Fruit fly (Drosophila melanogaster): ENCODE results near the gene FMRFaR.

The FMRFaR gene

DNA sequence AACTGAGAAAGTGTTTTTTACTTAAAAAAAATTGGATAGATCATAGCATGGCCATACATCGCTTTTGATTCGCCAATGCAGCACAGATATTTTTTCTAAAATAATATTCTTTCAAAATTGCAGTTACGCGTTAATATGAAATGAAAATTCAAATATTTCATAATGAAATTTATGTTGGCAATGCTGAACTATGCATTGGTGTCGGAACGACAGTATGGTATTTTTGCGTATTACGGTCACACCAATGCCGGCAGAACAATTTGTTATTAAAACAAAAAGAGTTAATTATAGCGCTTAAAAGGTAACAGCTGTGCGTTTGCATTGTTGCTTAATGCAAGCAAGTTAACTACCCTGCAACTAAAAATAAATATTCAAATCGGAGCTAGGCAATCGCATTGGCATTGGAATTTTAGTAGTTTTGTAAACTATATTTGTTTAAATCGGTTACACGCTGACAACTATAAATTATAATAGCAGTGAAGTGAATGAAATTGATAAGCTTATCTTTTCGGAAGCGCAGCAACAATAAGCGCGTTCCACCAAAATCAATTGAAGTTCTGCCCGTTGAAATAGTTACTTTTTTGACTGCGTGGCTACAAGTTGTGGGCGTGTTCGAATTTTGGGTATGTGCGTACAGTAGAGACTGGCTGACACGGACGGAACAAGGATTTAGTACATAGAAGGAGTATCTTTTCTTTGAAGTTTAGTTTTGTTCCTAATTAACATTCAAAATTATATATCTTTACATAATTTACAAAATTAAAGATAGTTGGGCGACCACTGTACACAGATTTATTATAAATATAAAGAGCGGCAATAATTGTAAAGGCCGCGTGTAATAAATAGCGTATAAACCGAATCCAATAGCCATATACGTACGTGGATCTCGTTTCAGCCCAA is 40.9 kb downstream of the FMRFaR start, which contains the start of gene Prx4 (continued):
- TF ChIP-seq grau (tag; optimal IDR thresholded peaks at IDR 0.05) (peak; percentile 96), pzg (GFP tag; optimal IDR thresholded peaks at IDR 0.05) (peak; percentile 74), CG5953 (GFP tag; IDR thresholded peaks at IDR 0.05) (peak; percentile 52; the same call in 1 of the 2 replicates), HLH4C (GFP tag; IDR thresholded peaks at IDR 0.05; ENCODE audit: partially characterized antibody) (no peak), kni (GFP tag; optimal IDR thresholded peaks at IDR 0.05) (no peak), caup (GFP tag; optimal IDR thresholded peaks at IDR 0.05; ENCODE audit: severe bottlenecking) (peak; percentile 74), NK7.1 (GFP tag; optimal IDR thresholded peaks at IDR 0.05) (no peak), CG18764 (GFP tag; optimal IDR thresholded peaks at IDR 0.05) (no peak), CG9876 (GFP tag; optimal IDR thresholded peaks at IDR 0.05) (no peak), Eip74EF (GFP tag; optimal IDR thresholded peaks at IDR 0.05) (peak in 1 of 2 experiments; percentile 34), CG6689 (GFP tag; IDR thresholded peaks at IDR 0.05) (peak; percentile 82), luna (GFP tag; optimal IDR thresholded peaks at IDR 0.05) (no peak), pfk (GFP tag; optimal IDR thresholded peaks at IDR 0.05) (no peak), Usf (GFP tag; optimal IDR thresholded peaks at IDR 0.05) (peak; percentile 33), CG31224 (GFP tag; IDR thresholded peaks at IDR 0.05) (peak; percentile 51), croc (GFP tag; conservative IDR thresholded peaks at IDR 0.05) (peak; percentile 45; the same call in 2 of the 3 replicates), gsb (GFP tag; IDR thresholded peaks at IDR 0.05) (no peak), lola (GFP tag; optimal IDR thresholded peaks at IDR 0.05) (peak in 1 of 3 experiments; percentile 54), gce (GFP tag; IDR thresholded peaks at IDR 0.05) (peak; percentile 66; the same call in 2 of the 3 replicates), pros (GFP tag; optimal IDR thresholded peaks at IDR 0.05) (no peak), sc (optimal IDR thresholded peaks at IDR 0.05) (no peak), sc (GFP tag; optimal IDR thresholded peaks at IDR 0.05) (peak; percentile 17), Xbp1 (GFP tag; optimal IDR thresholded peaks at IDR 0.05) (peak; percentile 70), psq (GFP tag; optimal IDR thresholded peaks at IDR 0.05) (no peak), ash1 (GFP tag; optimal IDR thresholded peaks at IDR 0.05) (no peak), Drgx (GFP tag; IDR thresholded peaks at IDR 0.05) (peak; percentile 81), pum (GFP tag; optimal IDR thresholded peaks at IDR 0.05) (peak; percentile 54), CG15011 (GFP tag; optimal IDR thresholded peaks at IDR 0.05) (peak; percentile 48), CG12744 (GFP tag; optimal IDR thresholded peaks at IDR 0.05) (no peak), CG17612 (GFP tag; IDR thresholded peaks at IDR 0.05) (no peak), YL-1 (GFP tag; optimal IDR thresholded peaks at IDR 0.05) (no peak), tio (GFP tag; optimal IDR thresholded peaks at IDR 0.05) (peak; percentile 39), tap (tag; optimal IDR thresholded peaks at IDR 0.05) (peak; percentile 77), Bdp1 (GFP tag; optimal IDR thresholded peaks at IDR 0.05) (peak; percentile 30), nerfin-1 (tag; optimal IDR thresholded peaks at IDR 0.05) (peak; percentile 34), CG32532 (GFP tag; IDR thresholded peaks at IDR 0.05) (peak; percentile 84), NFAT (GFP tag; IDR thresholded peaks at IDR 0.05) (peak; percentile 69), bsh (GFP tag; optimal IDR thresholded peaks at IDR 0.05) (peak in 1 of 2 experiments; percentile 81), CG2202 (tag; optimal IDR thresholded peaks at IDR 0.05) (peak; percentile 53), CG1024 (GFP tag; IDR thresholded peaks at IDR 0.05) (peak; percentile 60; the same call in 1 of the 2 replicates), CG3407 (GFP tag; optimal IDR thresholded peaks at IDR 0.05) (peak; percentile 50), PHDP (tag; optimal IDR thresholded peaks at IDR 0.05) (peak; percentile 74), disco-r (GFP tag; optimal IDR thresholded peaks at IDR 0.05) (no peak), pita (GFP tag; optimal IDR thresholded peaks at IDR 0.05) (no peak), dmrt99B (tag; optimal IDR thresholded peaks at IDR 0.05) (peak; percentile 87), Doc2 (GFP tag; IDR thresholded peaks at IDR 0.05) (no peak), onecut (GFP tag; IDR thresholded peaks at IDR 0.05) (peak; percentile 74), ERR (GFP tag; optimal IDR thresholded peaks at IDR 0.05) (no peak)
